Worm (Caenorhabditis elegans) whole organism, L1 larva: ENCODE results near the gene enol-1.

Experiments used
- C16A3.4 ChIP-seq: fragments of 150-350 bp; optimal IDR thresholded peaks from 2 replicates; lab custom pipeline; 2014; ENCODE audit warnings: missing biosample characterization, missing genetic modification characterization
- ama-1 ChIP-seq: fragments of 150-350 bp; optimal IDR thresholded peaks from 2 replicates; lab custom pipeline; 2014
- blmp-1 ChIP-seq: fragments of 150-350 bp; optimal IDR thresholded peaks from 2 replicates; lab custom pipeline; 2014; ENCODE audit warnings: missing biosample characterization, missing genetic modification characterization
- ceh-82 ChIP-seq, 3 experiments: fragments of 150-350 bp in 1 of 3; sonication (generic microtip) in 2 of 3; optimal IDR thresholded peaks; 2 replicates each; lab custom pipeline; 2014 to 2017; ENCODE audit warnings: missing biosample characterization in 3 of 3, missing genetic modification characterization in 3 of 3
- mep-1 ChIP-seq: fragments of 150-350 bp; optimal IDR thresholded peaks from 2 replicates; lab custom pipeline; 2014; ENCODE audit warnings: missing biosample characterization, missing genetic modification characterization
- nhr-20 ChIP-seq: sonication (generic microtip); optimal IDR thresholded peaks from 2 replicates; lab custom pipeline; 2016; ENCODE audit warnings: mild to moderate bottlenecking, missing genetic modification characterization, missing compliant biosample characterization
- nhr-77 ChIP-seq: fragments of 150-350 bp; optimal IDR thresholded peaks from 2 replicates; lab custom pipeline; 2014; ENCODE audit warnings: missing biosample characterization, missing genetic modification characterization
- pqm-1 ChIP-seq: sonication (generic microtip); optimal IDR thresholded peaks from 3 replicates; lab custom pipeline; 2017; ENCODE audit warnings: missing biosample characterization, missing genetic modification characterization

ce11 chrII:8947391-8947790 lies 16.6 kb downstream of the enol-1 start, which contains the start of gene cutl-15:
- TF ChIP-seq ceh-82 (tag; optimal IDR thresholded peaks at IDR 0.05; lab: Kevin White, UChicago) (no peak), C16A3.4 (tag; lab: Kevin White, UChicago) (no peak), nhr-20 (tag; lab: Kevin White, UChicago) (no peak), pqm-1 (no peak), mep-1 (tag; lab: Kevin White, UChicago) (no peak), blmp-1 (tag; lab: Kevin White, UChicago) (no peak), nhr-77 (tag; lab: Kevin White, UChicago) (no peak), ama-1 (lab: Kevin White, UChicago) (no peak)
